Worm (Caenorhabditis elegans): ENCODE results near the gene pals-37.

pals-37 gene

ce11 chrV:12449902-12450301 lies 8.6 kb upstream of the pals-37 start, which contains the start of gene C54D10.10:
TSS of gene C54D10.10 (minus strand) at chrV:12450002.
- TF ChIP-seq C16A3.4 (tag; optimal IDR thresholded peaks at IDR 0.05) = no peak
- TF ChIP-seq aly-2 (tag; optimal IDR thresholded peaks at IDR 0.05) = no peak
- TF ChIP-seq nhr-11 (tag; optimal IDR thresholded peaks at IDR 0.05) = no peak
- no peak for TF ChIP-seq efl-1 (optimal IDR thresholded peaks at IDR 0.05)
- TF ChIP-seq efl-1 (GFP tag; optimal IDR thresholded peaks at IDR 0.05 in 1 of 2) = no peak
- no peak for TF ChIP-seq fkh-4 (tag; optimal IDR thresholded peaks at IDR 0.05; ENCODE audit: borderline replicate concordance)
- TF ChIP-seq unc-98 (GFP tag; IDR thresholded peaks at IDR 0.05) = no peak
- no peak for TF ChIP-seq zag-1 (tag; optimal IDR thresholded peaks at IDR 0.05)
- TF ChIP-seq zip-4 (GFP tag; optimal IDR thresholded peaks at IDR 0.05) = no peak
- TF ChIP-seq ces-1 (GFP tag; optimal IDR thresholded peaks at IDR 0.05) = no peak
- no peak for TF ChIP-seq fos-1 (tag; optimal IDR thresholded peaks at IDR 0.05)
- no peak for TF ChIP-seq sup-37 (GFP tag; optimal IDR thresholded peaks at IDR 0.05)
- no peak for TF ChIP-seq jun-1 (tag; optimal IDR thresholded peaks at IDR 0.05)
- no peak for TF ChIP-seq swsn-7 (tag; optimal IDR thresholded peaks at IDR 0.05)
- TF ChIP-seq egl-13 (tag; optimal IDR thresholded peaks at IDR 0.05) = no peak

- no peak for TF ChIP-seq C04F5.9 (tag; optimal IDR thresholded peaks at IDR 0.05)
- TF ChIP-seq efl-1 (optimal IDR thresholded peaks at IDR 0.05) = no peak
- peak in 1 of 2 experiments; percentile 79 for TF ChIP-seq efl-1 (GFP tag; optimal IDR thresholded peaks at IDR 0.05 in 1 of 2)
- TF ChIP-seq ama-1 (optimal IDR thresholded peaks at IDR 0.05) = no peak
- TF ChIP-seq irx-1 (tag; optimal IDR thresholded peaks at IDR 0.05) = no peak
Observed at ce11 chrV:12446895-12447294, 5.6 kb upstream of the pals-37 start, which contains the start of the genes pals-38 and C54D10.9. TSS of gene pals-38 (minus strand) at chrV:12446995. TSS of gene C54D10.9 (plus strand) at chrV:12447153.

ce11 chrV:12443754-12444153 lies 2.4 kb upstream of the pals-37 start, which contains the start of gene pals-39:
TSS of gene pals-39 (minus strand) at chrV:12443854.
- TF ChIP-seq ceh-82 (tag; optimal IDR thresholded peaks at IDR 0.05) (no peak), ces-1 (GFP tag; optimal IDR thresholded peaks at IDR 0.05) (no peak)

ce11 chrV:12433717-12434116 lies 7.6 kb downstream of the pals-37 start, which contains the start of gene srh-25:
TSS of gene srh-25 (minus strand) at chrV:12433817.
- no peak for TF ChIP-seq ceh-8 (GFP tag; optimal IDR thresholded peaks at IDR 0.05)
- TF ChIP-seq hlh-4 (tag; optimal IDR thresholded peaks at IDR 0.05) = peak; percentile 60

- TF ChIP-seq sox-4 (tag; optimal IDR thresholded peaks at IDR 0.05) = no peak
- no peak for TF ChIP-seq vab-15 (tag; optimal IDR thresholded peaks at IDR 0.05)
- TF ChIP-seq mab-9 (GFP tag; IDR thresholded peaks at IDR 0.05) = no peak
- no peak for TF ChIP-seq nhr-20 (tag; optimal IDR thresholded peaks at IDR 0.05)
- no peak for TF ChIP-seq lir-3 (tag; optimal IDR thresholded peaks at IDR 0.05; ENCODE audit: poor library complexity)
- TF ChIP-seq blmp-1 (tag; optimal IDR thresholded peaks at IDR 0.05) = no peak
- no peak for TF ChIP-seq isw-1 (GFP tag; IDR thresholded peaks at IDR 0.05)
- no peak for TF ChIP-seq fkh-4 (tag; optimal IDR thresholded peaks at IDR 0.05; ENCODE audit: borderline replicate concordance)
- no peak for TF ChIP-seq Y116A8C.19 (tag; optimal IDR thresholded peaks at IDR 0.05; ENCODE audit: borderline replicate concordance)
- no peak for TF ChIP-seq nhr-237 (tag; optimal IDR thresholded peaks at IDR 0.05)
Observed at ce11 chrV:12433105-12433504, 8.2 kb downstream of the pals-37 start.

- TF ChIP-seq jun-1 (tag; optimal IDR thresholded peaks at IDR 0.05) (no peak), ama-1 (optimal IDR thresholded peaks at IDR 0.05) (no peak), skn-1 (tag; optimal IDR thresholded peaks at IDR 0.05) (no peak), Y116A8C.19 (tag; optimal IDR thresholded peaks at IDR 0.05; ENCODE audit: borderline replicate concordance) (no peak), zag-1 (tag; optimal IDR thresholded peaks at IDR 0.05) (no peak), aha-1 (tag; optimal IDR thresholded peaks at IDR 0.05) (no peak), isw-1 (GFP tag; IDR thresholded peaks at IDR 0.05) (no peak), nhr-90 (tag; optimal IDR thresholded peaks at IDR 0.05; ENCODE audit: poor library complexity) (no peak), nhr-76 (tag; optimal IDR thresholded peaks at IDR 0.05) (no peak), aly-2 (tag; optimal IDR thresholded peaks at IDR 0.05) (no peak), nhr-11 (tag; optimal IDR thresholded peaks at IDR 0.05) (no peak), grh-1 (GFP tag; IDR thresholded peaks at IDR 0.05) (no peak), lir-3 (tag; optimal IDR thresholded peaks at IDR 0.05; ENCODE audit: poor library complexity) (no peak), lin-15B (tag; optimal IDR thresholded peaks at IDR 0.05) (no peak), elt-3 (tag; optimal IDR thresholded peaks at IDR 0.05) (no peak)
Observed at ce11 chrV:12432111-12432510, 9.2 kb downstream of the pals-37 start, which contains the start of gene C54D10.13. TSS of gene C54D10.13 (minus strand) at chrV:12432289.
